Worm (Caenorhabditis elegans): ENCODE results near the gene lpd-9.

The lpd-9 gene

ce11 chrV:10536808-10537207 is 42.3 kb upstream of the lpd-9 start (continued):
- TF ChIP-seq madf-9 (GFP tag; conservative IDR thresholded peaks at IDR 0.05), result no peak; the same call in 1 of the 2 replicates
- TF ChIP-seq mdl-1 (tag; optimal IDR thresholded peaks at IDR 0.05), result peak in 1 of 2 experiments; percentile 90
- TF ChIP-seq Y105C5A.15 (GFP tag; IDR thresholded peaks at IDR 0.05), result no peak
- TF ChIP-seq lin-29 (GFP tag; IDR thresholded peaks at IDR 0.05), result 0 out of 2 replicates have a peak, but pooled peaks have one; percentile 55
- TF ChIP-seq hlh-30 (tag; optimal IDR thresholded peaks at IDR 0.05; ENCODE audit: insufficient read depth), result peak; percentile 87
- no peak for TF ChIP-seq ceh-62 (tag; optimal IDR thresholded peaks at IDR 0.05)
- no peak for TF ChIP-seq snpc-1.2 (GFP tag; IDR thresholded peaks at IDR 0.05)
- TF ChIP-seq ztf-7 (tag; optimal IDR thresholded peaks at IDR 0.05), result peak; percentile 85
- no peak for TF ChIP-seq Y48G9A.11 (GFP tag; IDR thresholded peaks at IDR 0.05)
- no peak for TF ChIP-seq mxl-2 (GFP tag; conservative IDR thresholded peaks at IDR 0.05)
- TF ChIP-seq R02D3.7 (tag; optimal IDR thresholded peaks at IDR 0.05), result no peak
- peak; percentile 82 for TF ChIP-seq duxl-1 (tag; optimal IDR thresholded peaks at IDR 0.05; ENCODE audit: poor library complexity)
- TF ChIP-seq ctbp-1 (GFP tag; IDR thresholded peaks at IDR 0.05), result peak; percentile 75
- peak; percentile 83 for TF ChIP-seq ama-1 (optimal IDR thresholded peaks at IDR 0.05)
- peak; percentile 12 for TF ChIP-seq nhr-25 (tag; optimal IDR thresholded peaks at IDR 0.05; ENCODE audit: borderline replicate concordance, insufficient read depth)
- 0 out of 2 replicates have a peak, but pooled peaks have one; percentile 35 for TF ChIP-seq dmd-9 (GFP tag; IDR thresholded peaks at IDR 0.05)
- TF ChIP-seq nhr-237 (tag; optimal IDR thresholded peaks at IDR 0.05), result no peak
- TF ChIP-seq Y75B8A.6 (GFP tag; IDR thresholded peaks at IDR 0.05), result no peak
- TF ChIP-seq nhr-42 (GFP tag; IDR thresholded peaks at IDR 0.05), result peak; percentile 71; the same call in 1 of the 2 replicates
- TF ChIP-seq nhr-102 (tag; optimal IDR thresholded peaks at IDR 0.05), result peak; percentile 81
- 0 out of 2 replicates have a peak, but pooled peaks have one; percentile 29 for TF ChIP-seq lin-1 (GFP tag; IDR thresholded peaks at IDR 0.05)
- peak; percentile 90 for TF ChIP-seq lin-13 (GFP tag; optimal IDR thresholded peaks at IDR 0.05)
- TF ChIP-seq F10B5.3 (tag; optimal IDR thresholded peaks at IDR 0.05), result peak; percentile 66
- no peak for TF ChIP-seq ceh-82 (tag; optimal IDR thresholded peaks at IDR 0.05)
- peak; percentile 86 for TF ChIP-seq daf-19 (GFP tag; conservative IDR thresholded peaks at IDR 0.05)
- no peak for TF ChIP-seq dmd-8 (GFP tag; IDR thresholded peaks at IDR 0.05)
- no peak for TF ChIP-seq unc-39 (tag; optimal IDR thresholded peaks at IDR 0.05)
- TF ChIP-seq zfp-3 (GFP tag; conservative IDR thresholded peaks at IDR 0.05), result no peak
- TF ChIP-seq lin-38 (GFP tag; IDR thresholded peaks at IDR 0.05), result no peak; the same call in 1 of the 2 replicates

- TF ChIP-seq lin-1 (GFP tag; IDR thresholded peaks at IDR 0.05) (no peak), snpc-4 (tag; optimal IDR thresholded peaks at IDR 0.05) (no peak)
Measured at ce11 chrV:10539114-10539513, 40.0 kb upstream of the lpd-9 start, which contains the start of gene F25D1.8. TSS of gene F25D1.8 (plus strand) at chrV:10539414.

- TF ChIP-seq gei-8 (GFP tag; optimal IDR thresholded peaks at IDR 0.05) (no peak), zip-11 (GFP tag; IDR thresholded peaks at IDR 0.05) (no peak), ztf-7 (tag; optimal IDR thresholded peaks at IDR 0.05) (no peak), lsy-2 (tag; optimal IDR thresholded peaks at IDR 0.05) (no peak), ceh-20 (GFP tag; IDR thresholded peaks at IDR 0.05) (no peak)
Measured at ce11 chrV:10540024-10540423, 39.1 kb upstream of the lpd-9 start, which contains the start of gene degt-1. TSS of gene degt-1 (plus strand) at chrV:10540324.

- TF ChIP-seq unc-130 (GFP tag; optimal IDR thresholded peaks at IDR 0.05), result no peak
- TF ChIP-seq aha-1 (tag), result no peak
- no peak for TF ChIP-seq mdl-1 (tag; optimal IDR thresholded peaks at IDR 0.05)
- TF ChIP-seq ceh-82 (tag; optimal IDR thresholded peaks at IDR 0.05), result no peak
- TF ChIP-seq vab-7 (GFP tag; IDR thresholded peaks at IDR 0.05), result no peak
- no peak for TF ChIP-seq daf-16 (GFP tag; optimal IDR thresholded peaks at IDR 0.05)
- peak; percentile 90 for TF ChIP-seq daf-16 (tag; optimal IDR thresholded peaks at IDR 0.05)
- TF ChIP-seq nhr-28 (tag; optimal IDR thresholded peaks at IDR 0.05), result peak; percentile 98
- peak; percentile 98 for TF ChIP-seq nhr-77 (tag; optimal IDR thresholded peaks at IDR 0.05)
Measured at ce11 chrV:10546749-10547148, 32.4 kb upstream of the lpd-9 start, which contains the start of gene F25D1.5. TSS of gene F25D1.5 (minus strand) at chrV:10546783.

All from whole organism, L4 larva.